Fruit fly (Drosophila melanogaster) whole organism, embryonic: Measurements from ENCODE around the gene Sf3b6.

Experiments
- Adf1 ChIP-seq: fragments of 200-800 bp; sonication (Bioruptor generic); IDR thresholded peaks from 2 replicates; pipeline ENCODE4 v1.3.6; 2022; ENCODE audit warnings: missing biosample characterization, missing genetic modification characterization
- B-H1 ChIP-seq: fragments of 200-800 bp; sonication (Bioruptor generic); IDR thresholded peaks from 3 replicates; pipeline ENCODE4 v1.3.6; 2022; ENCODE audit warnings: missing biosample characterization, missing genetic modification characterization
- Bteb2 ChIP-seq: fragments of 200-800 bp; sonication (Bioruptor generic); optimal IDR thresholded peaks from 2 replicates; lab custom pipeline; 2016; ENCODE audit warnings: missing biosample characterization, missing genetic modification characterization
- CG10654 ChIP-seq: fragments of 200-800 bp; sonication (Bioruptor generic); optimal IDR thresholded peaks from 2 replicates; lab custom pipeline; 2016; ENCODE audit warnings: missing biosample characterization, missing genetic modification characterization
- CG11085 ChIP-seq: fragments of 200-800 bp; sonication (Bioruptor generic); IDR thresholded peaks from 2 replicates; pipeline ENCODE4 v1.3.6; 2022; ENCODE audit warnings: missing biosample characterization, missing genetic modification characterization
- CG12155 ChIP-seq: fragments of 200-800 bp; sonication (Bioruptor generic); optimal IDR thresholded peaks from 3 replicates; lab custom pipeline; 2016; ENCODE audit warnings: missing biosample characterization, missing genetic modification characterization
- CG12236 ChIP-seq: fragments of 200-800 bp; sonication (Bioruptor generic); optimal IDR thresholded peaks from 2 replicates; lab custom pipeline; 2016; ENCODE audit warnings: missing biosample characterization, missing genetic modification characterization
- CG12744 ChIP-seq: fragments of 200-800 bp; sonication (Bioruptor generic); optimal IDR thresholded peaks from 2 replicates; lab custom pipeline; 2016; ENCODE audit warnings: missing biosample characterization, missing genetic modification characterization
- CG14965 ChIP-seq: fragments of 200-800 bp; sonication (Bioruptor generic); optimal IDR thresholded peaks from 2 replicates; lab custom pipeline; 2016; ENCODE audit warnings: missing biosample characterization, missing genetic modification characterization, borderline replicate concordance
- CG16863 ChIP-seq: fragments of 200-800 bp; sonication (Bioruptor generic); optimal IDR thresholded peaks from 3 replicates; lab custom pipeline; 2016; ENCODE audit warnings: missing biosample characterization, missing genetic modification characterization
- CG1792 ChIP-seq: fragments of 200-800 bp; sonication (Bioruptor generic); optimal IDR thresholded peaks from 2 replicates; lab custom pipeline; 2016; ENCODE audit warnings: missing biosample characterization, missing genetic modification characterization
- CG2202 ChIP-seq: fragments of 200-800 bp; sonication (Bioruptor generic); optimal IDR thresholded peaks from 2 replicates; lab custom pipeline; 2018; ENCODE audit warnings: missing biosample characterization, mild to moderate bottlenecking, missing genetic modification characterization
- CG2875 ChIP-seq: fragments of 200-800 bp; sonication (Bioruptor generic); optimal IDR thresholded peaks from 2 replicates; lab custom pipeline; 2017; ENCODE audit warnings: missing biosample characterization, mild to moderate bottlenecking, missing genetic modification characterization, missing genetic modification reagents
- CG30403 ChIP-seq: fragments of 200-800 bp; sonication (Bioruptor generic); optimal IDR thresholded peaks from 3 replicates; lab custom pipeline; 2016; ENCODE audit warnings: missing biosample characterization, missing genetic modification characterization
- CG34224 ChIP-seq: fragments of 200-800 bp; sonication (Bioruptor generic); IDR thresholded peaks from 3 replicates; pipeline ENCODE4 v1.3.6; 2022; ENCODE audit warnings: missing biosample characterization, missing genetic modification characterization; ENCODE audit not compliant: partially characterized antibody
- CG3847 ChIP-seq: fragments of 200-800 bp; sonication (Bioruptor generic); IDR thresholded peaks from 2 replicates; pipeline ENCODE4 v1.3.6; 2022; ENCODE audit warnings: missing biosample characterization, missing genetic modification characterization
- CG4360 ChIP-seq: fragments of 200-800 bp; sonication (Bioruptor generic); IDR thresholded peaks from 2 replicates; pipeline ENCODE4 v1.3.6; 2022; ENCODE audit warnings: missing biosample characterization, missing genetic modification characterization
- CG4617 ChIP-seq: fragments of 200-800 bp; sonication (Bioruptor generic); optimal IDR thresholded peaks from 3 replicates; lab custom pipeline; 2016; ENCODE audit warnings: missing biosample characterization, missing genetic modification characterization, borderline replicate concordance
- CG8388 ChIP-seq: fragments of 200-800 bp; sonication (Bioruptor generic); optimal IDR thresholded peaks from 2 replicates; lab custom pipeline; 2019; ENCODE audit warnings: missing biosample characterization, mild to moderate bottlenecking, missing genetic modification characterization, moderate library complexity
- CG9437 ChIP-seq: fragments of 200-800 bp; sonication (Bioruptor generic); optimal IDR thresholded peaks from 2 replicates; lab custom pipeline; 2018; ENCODE audit warnings: missing biosample characterization, mild to moderate bottlenecking, missing genetic modification characterization
- CG9876 ChIP-seq: fragments of 200-800 bp; sonication (Bioruptor generic); optimal IDR thresholded peaks from 2 replicates; lab custom pipeline; 2016; ENCODE audit warnings: missing biosample characterization, missing genetic modification characterization
- CG9932 ChIP-seq: fragments of 200-800 bp; sonication (Bioruptor generic); IDR thresholded peaks from 2 replicates; pipeline ENCODE4 v1.3.6; 2022; ENCODE audit warnings: missing biosample characterization, missing genetic modification characterization
- Deaf1 ChIP-seq: fragments of 200-800 bp; optimal IDR thresholded peaks from 3 replicates; lab custom pipeline; 2019; ENCODE audit warnings: missing biosample characterization, mild to moderate bottlenecking, missing genetic modification characterization, moderate library complexity
- Dll ChIP-seq: fragments of 200-800 bp; sonication (Bioruptor generic); IDR thresholded peaks from 4 replicates; pipeline ENCODE4 v1.3.6; 2022; ENCODE audit warnings: missing biosample characterization, missing genetic modification characterization; ENCODE audit not compliant: partially characterized antibody
- Drgx ChIP-seq: fragments of 200-800 bp; sonication (Bioruptor generic); IDR thresholded peaks from 2 replicates; pipeline ENCODE4 v1.3.6; 2022; ENCODE audit warnings: missing biosample characterization, missing genetic modification characterization
- Ets65A ChIP-seq: fragments of 200-800 bp; sonication (Bioruptor generic); peaks from one replicate; lab custom pipeline; 2016; ENCODE audit warnings: missing biosample characterization, missing genetic modification characterization
- HmgD ChIP-seq: fragments of 200-800 bp; sonication (Bioruptor generic); optimal IDR thresholded peaks from 3 replicates; lab custom pipeline; 2016; ENCODE audit warnings: missing biosample characterization, missing genetic modification characterization
- Hmx ChIP-seq: fragments of 200-800 bp; sonication (Bioruptor generic); optimal IDR thresholded peaks from 2 replicates; lab custom pipeline; 2016; ENCODE audit warnings: missing biosample characterization, missing genetic modification characterization
- Optix ChIP-seq: fragments of 200-800 bp; sonication (Bioruptor generic); IDR thresholded peaks from 3 replicates; pipeline ENCODE4 v1.3.6; 2022; ENCODE audit warnings: missing biosample characterization, missing genetic modification characterization
- Sin3A ChIP-seq: fragments of >200 bp; optimal IDR thresholded peaks from 2 replicates; lab custom pipeline; 2018
- TFAM ChIP-seq: fragments of 200-800 bp; sonication (Bioruptor generic); optimal IDR thresholded peaks from 2 replicates; lab custom pipeline; 2017; ENCODE audit warnings: missing biosample characterization, missing genetic modification characterization, inconsistent platforms
- Taf1 ChIP-seq: fragments of 200-800 bp; sonication (Bioruptor generic); IDR thresholded peaks from 2 replicates; pipeline ENCODE4 v1.3.6; 2022; ENCODE audit warnings: missing biosample characterization, missing genetic modification characterization
- Xbp1 ChIP-seq: fragments of 200-800 bp; sonication (Bioruptor generic); optimal IDR thresholded peaks from 3 replicates; lab custom pipeline; 2016; ENCODE audit warnings: missing biosample characterization, mild to moderate bottlenecking, missing genetic modification characterization
- aop ChIP-seq: fragments of 200-800 bp; sonication (Bioruptor generic); IDR thresholded peaks from 2 replicates; pipeline ENCODE4 v1.3.6; 2022; ENCODE audit warnings: missing biosample characterization, missing genetic modification characterization
- btn ChIP-seq: fragments of 200-800 bp; sonication (Bioruptor generic); optimal IDR thresholded peaks from 2 replicates; lab custom pipeline; 2016; ENCODE audit warnings: missing biosample characterization, missing genetic modification characterization
- ci ChIP-seq: fragments of 200-800 bp; sonication (Bioruptor generic); IDR thresholded peaks from 3 replicates; pipeline ENCODE4 v1.3.6; 2022; ENCODE audit warnings: missing biosample characterization, missing genetic modification characterization
- disco-r ChIP-seq: fragments of 200-800 bp; sonication (Bioruptor generic); optimal IDR thresholded peaks from 2 replicates; lab custom pipeline; 2016; ENCODE audit warnings: missing biosample characterization, missing genetic modification characterization
- eve ChIP-seq, 2 experiments: fragments of >200 bp; optimal IDR thresholded peaks; 2 replicates each; lab custom pipeline; 2017; ENCODE audit warnings: missing biosample characterization in 2 of 2, missing genetic modification characterization in 2 of 2
- fd3F ChIP-seq: fragments of 200-800 bp; sonication (Bioruptor generic); optimal IDR thresholded peaks from 2 replicates; lab custom pipeline; 2018; ENCODE audit warnings: missing biosample characterization, mild to moderate bottlenecking, missing genetic modification characterization, moderate library complexity
- hkb ChIP-seq, 2 experiments: fragments of 200-800 bp in 1 of 2; fragments of >200 bp in 1 of 2; sonication (Bioruptor generic) in 1 of 2; IDR thresholded peaks in 1 of 2; optimal IDR thresholded peaks in 1 of 2; 2 replicates each; pipeline versions ENCODE4 v1.3.6 to Lab custom; 2017 to 2022; ENCODE audit warnings: missing biosample characterization in 1 of 2, missing genetic modification characterization in 1 of 2
- hth ChIP-seq: fragments of >200 bp; optimal IDR thresholded peaks from 2 replicates; lab custom pipeline; 2017; ENCODE audit warnings: inconsistent platforms
- jumu ChIP-seq: fragments of 200-800 bp; sonication (Bioruptor generic); optimal IDR thresholded peaks from 3 replicates; lab custom pipeline; 2016; ENCODE audit warnings: missing biosample characterization, missing genetic modification characterization
- lilli ChIP-seq: fragments of 200-800 bp; sonication (Bioruptor generic); optimal IDR thresholded peaks from 3 replicates; lab custom pipeline; 2016; ENCODE audit warnings: missing biosample characterization, missing genetic modification characterization
- nerfin-1 ChIP-seq: fragments of 200-800 bp; sonication (Bioruptor generic); optimal IDR thresholded peaks from 3 replicates; lab custom pipeline; 2019; ENCODE audit warnings: missing biosample characterization, mild to moderate bottlenecking, missing genetic modification characterization, moderate library complexity
- odd ChIP-seq: fragments of 200-800 bp; sonication (Bioruptor generic); optimal IDR thresholded peaks from 2 replicates; lab custom pipeline; 2017; ENCODE audit warnings: missing biosample characterization, mild to moderate bottlenecking, missing genetic modification characterization
- pfk ChIP-seq: fragments of 200-800 bp; sonication (Bioruptor generic); optimal IDR thresholded peaks from 2 replicates; lab custom pipeline; 2018; ENCODE audit warnings: missing biosample characterization, mild to moderate bottlenecking, missing genetic modification characterization, moderate library complexity
- pzg ChIP-seq: fragments of 200-800 bp; sonication (Bioruptor generic); optimal IDR thresholded peaks from 3 replicates; lab custom pipeline; 2018; ENCODE audit warnings: missing biosample characterization, mild to moderate bottlenecking, missing genetic modification characterization, moderate library complexity
- schlank ChIP-seq: fragments of 200-800 bp; sonication (Bioruptor generic); optimal IDR thresholded peaks from 2 replicates; lab custom pipeline; 2018; ENCODE audit warnings: missing biosample characterization, mild to moderate bottlenecking, missing genetic modification characterization
- sd ChIP-seq: fragments of 200-800 bp; sonication (Bioruptor generic); optimal IDR thresholded peaks from 3 replicates; lab custom pipeline; 2018; ENCODE audit warnings: missing biosample characterization, mild to moderate bottlenecking, missing genetic modification characterization, moderate library complexity
- so ChIP-seq: fragments of 200-800 bp; sonication (Bioruptor generic); IDR thresholded peaks from 3 replicates; pipeline ENCODE4 v1.3.6; 2022; ENCODE audit warnings: missing biosample characterization, missing genetic modification characterization
- zen2 ChIP-seq: fragments of 200-800 bp; sonication (Bioruptor generic); IDR thresholded peaks from 3 replicates; pipeline ENCODE4 v1.3.6; 2022; ENCODE audit warnings: missing biosample characterization, missing genetic modification characterization; ENCODE audit not compliant: partially characterized antibody
- zfh1 ChIP-seq: fragments of 200-800 bp; sonication (Bioruptor generic); IDR thresholded peaks from 3 replicates; pipeline ENCODE4 v1.3.6; 2022; ENCODE audit warnings: missing biosample characterization, missing genetic modification characterization

The Sf3b6 gene

dm6 chr3L:6173826-6174255, 19.1 kb downstream of the Sf3b6 start, which contains the start of the genes fmt and CG7376 (continued):
- TF ChIP-seq ci (GFP tag; lab: Robert Waterston, UW): no peak
- no peak for TF ChIP-seq B-H1 (GFP tag; lab: Robert Waterston, UW)
- no peak for TF ChIP-seq CG2202 (tag; lab: Kevin White, UChicago)
- no peak for TF ChIP-seq sd (tag; lab: Kevin White, UChicago)
- TF ChIP-seq CG12236: no peak
- no peak for TF ChIP-seq disco-r
- no peak for TF ChIP-seq pfk (GFP tag; lab: Kevin White, UChicago)
- peak; percentile 49 for TF ChIP-seq CG12155 (GFP tag; lab: Kevin White, UChicago)
- no peak for TF ChIP-seq CG2875 (GFP tag; lab: Kevin White, UChicago)
- peak; percentile 48 for TF ChIP-seq CG30403 (GFP tag; lab: Kevin White, UChicago)
- no peak for TF ChIP-seq CG8388 (GFP tag; lab: Kevin White, UChicago)
- TF ChIP-seq CG16863 (GFP tag; lab: Kevin White, UChicago): no peak
- TF ChIP-seq lilli: peak; percentile 34
- no peak for TF ChIP-seq CG1792 (GFP tag; lab: Kevin White, UChicago)
- no peak for TF ChIP-seq Drgx (GFP tag; lab: Robert Waterston, UW)
- peak; percentile 28 for TF ChIP-seq nerfin-1
- TF ChIP-seq Optix (GFP tag; lab: Robert Waterston, UW): no peak
- no peak for TF ChIP-seq aop (GFP tag; lab: Robert Waterston, UW)
- TF ChIP-seq fd3F (GFP tag; lab: Kevin White, UChicago): peak; percentile 37
- peak; percentile 69; the same call in 2 of the 3 replicates for TF ChIP-seq CG34224
- no peak for TF ChIP-seq CG9876 (GFP tag; lab: Kevin White, UChicago)
- no peak for TF ChIP-seq odd (GFP tag; lab: Kevin White, UChicago)
- TF ChIP-seq zfh1 (GFP tag; lab: Robert Waterston, UW): no peak
- TF ChIP-seq zen2 (GFP tag; lab: Robert Waterston, UW): peak; percentile 54; the same call in 1 of the 3 replicates
- TF ChIP-seq jumu (GFP tag; lab: Kevin White, UChicago): no peak
- TF ChIP-seq eve (GFP tag; optimal IDR thresholded peaks at IDR 0.05; lab: Kevin White, UChicago): no peak
- TF ChIP-seq pzg: peak; percentile 43
- TF ChIP-seq CG4360: no peak
- peak; percentile 42 for TF ChIP-seq Ets65A (GFP tag; lab: Kevin White, UChicago)
- TF ChIP-seq CG9437 (GFP tag; lab: Kevin White, UChicago): peak; percentile 4
- no peak for TF ChIP-seq CG4617 (GFP tag; lab: Kevin White, UChicago)
- TF ChIP-seq CG9932 (GFP tag; lab: Robert Waterston, UW): no peak
- no peak for TF ChIP-seq CG14965 (GFP tag; lab: Kevin White, UChicago)
- TF ChIP-seq Hmx (GFP tag; lab: Kevin White, UChicago): no peak
- peak; percentile 51 for TF ChIP-seq Xbp1 (GFP tag; lab: Kevin White, UChicago)
- no peak for TF ChIP-seq TFAM (GFP tag; lab: Kevin White, UChicago)
- TF ChIP-seq Deaf1: no peak
- no peak for TF ChIP-seq Taf1 (GFP tag; lab: Robert Waterston, UW)
- TF ChIP-seq CG3847 (GFP tag; lab: Robert Waterston, UW): peak; percentile 51
- TF ChIP-seq CG11085 (GFP tag; lab: Robert Waterston, UW): no peak
- no peak for TF ChIP-seq hth (lab: Kevin White, UChicago)
- TF ChIP-seq btn (GFP tag; lab: Kevin White, UChicago): no peak
- TF ChIP-seq Sin3A (lab: Kevin White, UChicago): peak; percentile 14
- TF ChIP-seq HmgD (GFP tag; lab: Kevin White, UChicago): no peak
- no peak for TF ChIP-seq schlank (tag; lab: Kevin White, UChicago)
- no peak for TF ChIP-seq Adf1 (GFP tag; lab: Robert Waterston, UW)
- no peak for TF ChIP-seq so (GFP tag; lab: Robert Waterston, UW)
- peak; percentile 27 for TF ChIP-seq CG10654 (GFP tag; lab: Kevin White, UChicago)
- peak; percentile 37 for TF ChIP-seq hkb (optimal IDR thresholded peaks at IDR 0.05; lab: Kevin White, UChicago)
- no peak for TF ChIP-seq hkb (GFP tag; IDR thresholded peaks at IDR 0.05; lab: Robert Waterston, UW)
- no peak for TF ChIP-seq CG12744 (GFP tag; lab: Kevin White, UChicago)
- TF ChIP-seq Dll: peak; percentile 74; the same call in 3 of the 4 replicates
- no peak for TF ChIP-seq Bteb2 (GFP tag; lab: Kevin White, UChicago)
